Worm (Caenorhabditis elegans) whole organism, young adult: ENCODE data around the gene nud-1.
A peak's percentile ranks its signal among the peaks of the same experiment; 100 is the strongest.

Experiments used
- B0019.2 ChIP-seq: fragments of 200-800 bp; sonication (Bioruptor generic); conservative IDR thresholded peaks from 2 replicates; pipeline ENCODE4 v1.3.6; 2022; ENCODE audit warnings: missing genetic modification reagents, missing genetic modification characterization, missing compliant biosample characterization
- C06A6.2 ChIP-seq: fragments of 200-800 bp; sonication (Bioruptor generic); conservative IDR thresholded peaks from 2 replicates; pipeline ENCODE4 v1.3.6; 2022; ENCODE audit warnings: missing genetic modification characterization, missing compliant biosample characterization
- D2030.7 ChIP-seq: fragments of 200-800 bp; sonication (Bioruptor generic); IDR thresholded peaks from 2 replicates; pipeline ENCODE4 v1.3.6; 2022; ENCODE audit warnings: missing genetic modification reagents, missing genetic modification characterization, missing compliant biosample characterization
- F33H1.4 ChIP-seq: fragments of 200-800 bp; sonication (Bioruptor generic); IDR thresholded peaks from 2 replicates; pipeline ENCODE4 v1.3.6; 2022; ENCODE audit warnings: missing genetic modification reagents, missing genetic modification characterization, missing compliant biosample characterization
- F37B4.10 ChIP-seq: fragments of 200-800 bp; sonication (Bioruptor generic); IDR thresholded peaks from 2 replicates; pipeline ENCODE4 v1.3.6; 2022; ENCODE audit warnings: missing genetic modification characterization, missing compliant biosample characterization
- F39B2.1 ChIP-seq: fragments of 200-800 bp; sonication (Bioruptor generic); IDR thresholded peaks from 2 replicates; pipeline ENCODE4 v1.3.6; 2022; ENCODE audit warnings: missing genetic modification reagents, missing genetic modification characterization, missing compliant biosample characterization
- F49E8.2 ChIP-seq: sonication (generic microtip); optimal IDR thresholded peaks from 3 replicates; lab custom pipeline; 2017; ENCODE audit warnings: missing genetic modification characterization, mild to moderate bottlenecking, missing compliant biosample characterization, antibody characterized with exemption, moderate library complexity; ENCODE audit not compliant: insufficient read depth
- F52B5.7 ChIP-seq: sonication (generic microtip); optimal IDR thresholded peaks from 2 replicates; lab custom pipeline; 2016; ENCODE audit warnings: mild to moderate bottlenecking, missing genetic modification characterization, missing compliant biosample characterization
- F55B11.4 ChIP-seq: sonication (generic microtip); optimal IDR thresholded peaks from 2 replicates; lab custom pipeline; 2016; ENCODE audit warnings: missing compliant biosample characterization, missing genetic modification characterization, borderline replicate concordance; ENCODE audit not compliant: insufficient read depth
- F57A8.1 ChIP-seq: fragments of 200-800 bp; sonication (Bioruptor generic); optimal IDR thresholded peaks from 2 replicates; lab custom pipeline; 2018; ENCODE audit warnings: mild to moderate bottlenecking, missing genetic modification characterization, moderate library complexity, missing compliant biosample characterization
- Y53G8AR.9 ChIP-seq: fragments of 200-800 bp; sonication (Bioruptor generic); conservative IDR thresholded peaks from 2 replicates; pipeline ENCODE4 v1.3.6; 2022; ENCODE audit warnings: missing genetic modification reagents, missing genetic modification characterization, missing compliant biosample characterization
- akir-1 ChIP-seq: fragments of 200-800 bp; sonication (Bioruptor generic); optimal IDR thresholded peaks from 2 replicates; lab custom pipeline; 2018; ENCODE audit warnings: mild to moderate bottlenecking, missing genetic modification characterization, moderate library complexity, missing compliant biosample characterization
- ama-1 ChIP-seq, 3 experiments: fragments of 150-350 bp in 1 of 3; sonication (generic microtip) in 2 of 3; optimal IDR thresholded peaks; 2 replicates each; lab custom pipeline; 2014 to 2018; ENCODE audit warnings: missing biosample characterization in 2 of 3, missing genetic modification characterization in 2 of 3, missing genetic modification reagents in 2 of 3
- aptf-2 ChIP-seq: fragments of 200-800 bp; sonication (Bioruptor generic); conservative IDR thresholded peaks from 2 replicates; pipeline ENCODE4 v1.3.6; 2022; ENCODE audit warnings: missing genetic modification reagents, missing genetic modification characterization, missing compliant biosample characterization
- athp-1 ChIP-seq: sonication (generic microtip); optimal IDR thresholded peaks from 2 replicates; lab custom pipeline; 2017; ENCODE audit warnings: mild to moderate bottlenecking, missing genetic modification characterization, missing compliant biosample characterization
- attf-5 ChIP-seq: fragments of 200-800 bp; sonication (Bioruptor generic); optimal IDR thresholded peaks from 2 replicates; lab custom pipeline; 2018; ENCODE audit warnings: mild to moderate bottlenecking, missing genetic modification characterization, missing compliant biosample characterization
- bed-1 ChIP-seq: fragments of 200-800 bp; sonication (Bioruptor generic); IDR thresholded peaks from 2 replicates; pipeline ENCODE4 v1.3.6; 2022; ENCODE audit warnings: missing genetic modification reagents, missing genetic modification characterization, missing compliant biosample characterization
- ccch-3 ChIP-seq: fragments of 200-800 bp; sonication (Bioruptor generic); optimal IDR thresholded peaks from 2 replicates; lab custom pipeline; 2018; ENCODE audit warnings: mild to moderate bottlenecking, missing genetic modification characterization, missing compliant biosample characterization
- cebp-1 ChIP-seq, 2 experiments: fragments of 200-800 bp in 1 of 2; sonication (Bioruptor generic) in 1 of 2; sonication (generic microtip) in 1 of 2; IDR thresholded peaks in 1 of 2; optimal IDR thresholded peaks in 1 of 2; 2 replicates each; pipeline versions ENCODE4 v1.3.6 to Lab custom; 2017 to 2022; ENCODE audit warnings: missing compliant biosample characterization in 2 of 2, missing genetic modification characterization in 2 of 2, mild to moderate bottlenecking in 1 of 2, missing genetic modification reagents in 1 of 2, moderate library complexity in 1 of 2
- cebp-2 ChIP-seq: fragments of 200-800 bp; sonication (Bioruptor generic); IDR thresholded peaks from 2 replicates; pipeline ENCODE4 v1.3.6; 2022; ENCODE audit warnings: missing genetic modification characterization, missing compliant biosample characterization
- ceh-100 ChIP-seq: fragments of 200-800 bp; sonication (Bioruptor generic); IDR thresholded peaks from 2 replicates; pipeline ENCODE4 v1.3.6; 2022; ENCODE audit warnings: missing genetic modification reagents, missing genetic modification characterization, missing compliant biosample characterization
- die-1 ChIP-seq: sonication (generic microtip); optimal IDR thresholded peaks from 2 replicates; lab custom pipeline; 2016; ENCODE audit warnings: missing genotype, mild to moderate bottlenecking, missing genetic modification characterization, missing compliant biosample characterization
- efl-1 ChIP-seq: fragments of 150-350 bp; optimal IDR thresholded peaks from 2 replicates; lab custom pipeline; 2014; ENCODE audit warnings: missing biosample characterization, missing genetic modification reagents, missing genetic modification characterization
- egl-44 ChIP-seq: fragments of 200-800 bp; sonication (Bioruptor generic); IDR thresholded peaks from 2 replicates; pipeline ENCODE4 v1.3.6; 2022; ENCODE audit warnings: missing genetic modification reagents, missing genetic modification characterization, missing compliant biosample characterization
- hmg-20 ChIP-seq: fragments of 200-800 bp; sonication (Bioruptor generic); IDR thresholded peaks from 2 replicates; pipeline ENCODE4 v1.3.6; 2022; ENCODE audit warnings: missing genetic modification reagents, missing genetic modification characterization, missing compliant biosample characterization
- hrde-1 ChIP-seq: sonication (generic microtip); optimal IDR thresholded peaks from 2 replicates; lab custom pipeline; 2016; ENCODE audit warnings: missing genetic modification characterization, mild to moderate bottlenecking, missing compliant biosample characterization, moderate library complexity, missing genotype, missing genetic modification reagents, borderline replicate concordance
- let-526 ChIP-seq: fragments of 200-800 bp; sonication (Bioruptor generic); IDR thresholded peaks from 2 replicates; pipeline ENCODE4 v1.3.6; 2022; ENCODE audit warnings: missing genetic modification reagents, missing genetic modification characterization, missing compliant biosample characterization
- lin-26 ChIP-seq: fragments of 200-800 bp; sonication (Bioruptor generic); IDR thresholded peaks from 2 replicates; pipeline ENCODE4 v1.3.6; 2022; ENCODE audit warnings: missing genetic modification reagents, missing genetic modification characterization, missing compliant biosample characterization
- lin-54 ChIP-seq: fragments of 200-800 bp; sonication (Bioruptor generic); optimal IDR thresholded peaks from 2 replicates; lab custom pipeline; 2018; ENCODE audit warnings: mild to moderate bottlenecking, missing genetic modification characterization, missing compliant biosample characterization
- lsy-27 ChIP-seq: sonication (generic microtip); optimal IDR thresholded peaks from 2 replicates; lab custom pipeline; 2017; ENCODE audit warnings: missing genetic modification characterization, mild to moderate bottlenecking, missing compliant biosample characterization, antibody characterized with exemption, missing genotype, borderline replicate concordance; ENCODE audit not compliant: insufficient read depth
- madf-3 ChIP-seq: fragments of 200-800 bp; sonication (Bioruptor generic); IDR thresholded peaks from 2 replicates; pipeline ENCODE4 v1.3.6; 2022; ENCODE audit warnings: missing genetic modification reagents, missing genetic modification characterization, missing compliant biosample characterization
- mes-4 ChIP-seq: sonication (generic microtip); optimal IDR thresholded peaks from 2 replicates; lab custom pipeline; 2016; ENCODE audit warnings: missing genotype, missing genetic modification characterization, missing compliant biosample characterization
- nfya-1 ChIP-seq: sonication (generic microtip); optimal IDR thresholded peaks from 2 replicates; lab custom pipeline; 2017; ENCODE audit warnings: antibody characterized with exemption, missing compliant biosample characterization, missing genetic modification characterization, borderline replicate concordance; ENCODE audit not compliant: insufficient read depth
- nhr-120 ChIP-seq: fragments of 200-800 bp; sonication (Bioruptor generic); IDR thresholded peaks from 2 replicates; pipeline ENCODE4 v1.3.6; 2022; ENCODE audit warnings: missing genetic modification characterization, missing compliant biosample characterization
- nhr-27 ChIP-seq: fragments of 200-800 bp; sonication (Bioruptor generic); optimal IDR thresholded peaks from 2 replicates; lab custom pipeline; 2018; ENCODE audit warnings: mild to moderate bottlenecking, missing genetic modification characterization, moderate library complexity, missing compliant biosample characterization
- nhr-90 ChIP-seq: sonication (generic microtip); optimal IDR thresholded peaks from 2 replicates; lab custom pipeline; 2016; ENCODE audit warnings: missing genotype, mild to moderate bottlenecking, missing genetic modification characterization, missing compliant biosample characterization
- pbrm-1 ChIP-seq: fragments of 200-800 bp; sonication (Bioruptor generic); IDR thresholded peaks from 2 replicates; pipeline ENCODE4 v1.3.6; 2022; ENCODE audit warnings: missing genetic modification reagents, missing genetic modification characterization, missing compliant biosample characterization
- rpc-1 ChIP-seq, 2 experiments: fragments of 150-350 bp in 1 of 2; sonication (generic microtip) in 1 of 2; optimal IDR thresholded peaks; 2 replicates each; lab custom pipeline; 2014 to 2018; ENCODE audit warnings: missing biosample characterization in 1 of 2, missing genetic modification characterization in 1 of 2, missing genetic modification reagents in 1 of 2, missing genotype in 1 of 2
- snpc-4 ChIP-seq, 5 experiments: fragments of 150-350 bp in 1 of 5; sonication (generic microtip) in 4 of 5; optimal IDR thresholded peaks; 2 replicates each; lab custom pipeline; 2014 to 2018; ENCODE audit warnings: missing genetic modification characterization in 5 of 5, missing biosample characterization in 3 of 5, antibody characterized with exemption in 2 of 5, mild to moderate bottlenecking in 2 of 5, missing compliant biosample characterization in 2 of 5, missing genotype in 2 of 5, moderate library complexity in 2 of 5, missing genetic modification reagents in 1 of 5
- somi-1 ChIP-seq: fragments of 200-800 bp; sonication (Bioruptor generic); optimal IDR thresholded peaks from 2 replicates; lab custom pipeline; 2018; ENCODE audit warnings: mild to moderate bottlenecking, missing genetic modification characterization, missing compliant biosample characterization
- sptf-2 ChIP-seq: fragments of 200-800 bp; sonication (Bioruptor generic); optimal IDR thresholded peaks from 2 replicates; lab custom pipeline; 2018; ENCODE audit warnings: mild to moderate bottlenecking, missing genetic modification characterization, missing compliant biosample characterization
- tbx-9 ChIP-seq: sonication (generic microtip); optimal IDR thresholded peaks from 2 replicates; lab custom pipeline; 2016; ENCODE audit warnings: borderline replicate concordance, missing genetic modification characterization, inconsistent platforms, missing compliant biosample characterization
- unc-62 ChIP-seq: fragments of 150-350 bp; optimal IDR thresholded peaks from 2 replicates; lab custom pipeline; 2014; ENCODE audit warnings: missing biosample characterization, missing genetic modification reagents, missing genetic modification characterization
- xnd-1 ChIP-seq: sonication (generic microtip); optimal IDR thresholded peaks from 2 replicates; lab custom pipeline; 2016; ENCODE audit warnings: missing genotype, missing genetic modification reagents, missing genetic modification characterization, missing compliant biosample characterization
- ztf-22 ChIP-seq: fragments of 200-800 bp; sonication (Bioruptor generic); optimal IDR thresholded peaks from 2 replicates; lab custom pipeline; 2018; ENCODE audit warnings: mild to moderate bottlenecking, missing genetic modification characterization, moderate library complexity, missing compliant biosample characterization
- ztf-6 ChIP-seq: fragments of 200-800 bp; sonication (Bioruptor generic); IDR thresholded peaks from 2 replicates; pipeline ENCODE4 v1.3.6; 2022; ENCODE audit warnings: missing genetic modification reagents, missing genetic modification characterization, missing compliant biosample characterization

nud-1 gene

DNA sequence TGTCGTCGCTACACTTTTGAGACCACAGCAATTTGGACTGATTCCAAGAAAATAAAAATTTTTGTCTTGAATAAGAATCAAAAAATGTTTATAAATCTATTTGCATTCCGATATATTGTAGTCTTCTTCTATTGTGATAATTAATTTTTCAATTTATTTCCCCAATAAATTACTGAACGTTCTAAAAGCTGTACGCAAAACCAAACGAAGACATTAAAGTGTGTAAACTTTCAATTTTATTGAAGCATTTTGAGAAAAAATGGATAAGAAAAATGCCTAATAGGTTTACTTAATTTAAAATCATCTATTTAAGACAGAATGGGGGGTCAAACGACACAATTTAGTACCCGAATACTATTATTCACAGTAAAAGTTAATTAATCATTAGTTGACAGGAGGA lies 38.7 kb upstream of the nud-1 start (continued):
- no peak for TF ChIP-seq cebp-1 (GFP tag; IDR thresholded peaks at IDR 0.05; lab: Robert Waterston, UW)
- TF ChIP-seq cebp-1 (tag; optimal IDR thresholded peaks at IDR 0.05; lab: Kevin White, UChicago) = peak; percentile 6
- TF ChIP-seq aptf-2 (GFP tag; lab: Robert Waterston, UW) = no peak
- TF ChIP-seq ztf-22 = no peak
- TF ChIP-seq Y53G8AR.9 = peak; percentile 67
- no peak for TF ChIP-seq athp-1 (tag; lab: Kevin White, UChicago)
- TF ChIP-seq nhr-90 (tag; lab: Kevin White, UChicago) = no peak
- no peak for TF ChIP-seq bed-1 (GFP tag; lab: Robert Waterston, UW)
- no peak for TF ChIP-seq B0019.2 (GFP tag; lab: Robert Waterston, UW)
- no peak for TF ChIP-seq rpc-1 (optimal IDR thresholded peaks at IDR 0.05; lab: Kevin White, UChicago)
- no peak for TF ChIP-seq rpc-1 (tag; optimal IDR thresholded peaks at IDR 0.05; lab: Kevin White, UChicago)
- no peak for TF ChIP-seq nhr-27 (tag; lab: Kevin White, UChicago)
- no peak for TF ChIP-seq mes-4
- peak; percentile 10 for TF ChIP-seq lin-54 (GFP tag; lab: Kevin White, UChicago)
- no peak for TF ChIP-seq snpc-4 (GFP tag; optimal IDR thresholded peaks at IDR 0.05; lab: Kevin White, UChicago)
- no peak for TF ChIP-seq snpc-4 (tag; optimal IDR thresholded peaks at IDR 0.05; lab: Kevin White, UChicago)
- TF ChIP-seq lsy-27 (tag; lab: Kevin White, UChicago) = no peak
- 0 out of 2 replicates have a peak, but pooled peaks have one; percentile 43 for TF ChIP-seq D2030.7 (GFP tag; lab: Robert Waterston, UW)
- TF ChIP-seq ccch-3 (GFP tag; lab: Kevin White, UChicago) = no peak
- no peak for TF ChIP-seq attf-5 (GFP tag; lab: Kevin White, UChicago)
- no peak for TF ChIP-seq F57A8.1
- TF ChIP-seq die-1 = no peak
- no peak for TF ChIP-seq F55B11.4 (tag; lab: Kevin White, UChicago)
- no peak for TF ChIP-seq xnd-1 (tag; lab: Kevin White, UChicago)
- TF ChIP-seq F39B2.1 = no peak
- TF ChIP-seq F37B4.10 (GFP tag; lab: Robert Waterston, UW) = no peak
- no peak for TF ChIP-seq ceh-100 (GFP tag; lab: Robert Waterston, UW)
- peak; percentile 81 for TF ChIP-seq hrde-1 (tag; lab: Kevin White, UChicago)
- peak; percentile 7 for TF ChIP-seq efl-1 (GFP tag; lab: Kevin White, UChicago)
- no peak for TF ChIP-seq C06A6.2 (GFP tag; lab: Robert Waterston, UW)
- no peak for TF ChIP-seq ama-1 (optimal IDR thresholded peaks at IDR 0.05; lab: Kevin White, UChicago)
- peak in 1 of 2 experiments; percentile 51 for TF ChIP-seq ama-1 (GFP tag; optimal IDR thresholded peaks at IDR 0.05; lab: Kevin White, UChicago)
- no peak for TF ChIP-seq F49E8.2 (tag; lab: Kevin White, UChicago)
- no peak for TF ChIP-seq ztf-6 (GFP tag; lab: Robert Waterston, UW)
- TF ChIP-seq akir-1 (GFP tag; lab: Kevin White, UChicago) = no peak
- TF ChIP-seq somi-1 = no peak
- TF ChIP-seq pbrm-1 (GFP tag; lab: Robert Waterston, UW) = no peak
- no peak for TF ChIP-seq hmg-20
- peak; percentile 21; the same call in 1 of the 2 replicates for TF ChIP-seq lin-26 (GFP tag; lab: Robert Waterston, UW)
- no peak for TF ChIP-seq cebp-2 (GFP tag; lab: Robert Waterston, UW)
- TF ChIP-seq F33H1.4 (GFP tag; lab: Robert Waterston, UW) = 0 out of 2 replicates have a peak, but pooled peaks have one; percentile 7
- no peak for TF ChIP-seq tbx-9 (tag; lab: Kevin White, UChicago)
- no peak for TF ChIP-seq nhr-120 (GFP tag; lab: Robert Waterston, UW)
- TF ChIP-seq sptf-2 (GFP tag; lab: Kevin White, UChicago) = no peak
- no peak for TF ChIP-seq nfya-1 (tag; lab: Kevin White, UChicago)
- no peak for TF ChIP-seq F52B5.7 (tag; lab: Kevin White, UChicago)
- TF ChIP-seq unc-62 (GFP tag; lab: Kevin White, UChicago) = no peak
- no peak for TF ChIP-seq let-526
- TF ChIP-seq madf-3 (GFP tag; lab: Robert Waterston, UW) = no peak
- TF ChIP-seq egl-44 = no peak
